Fruit fly (Drosophila melanogaster): ENCODE results near the gene CG18547.

Gene CG18547

DNA sequence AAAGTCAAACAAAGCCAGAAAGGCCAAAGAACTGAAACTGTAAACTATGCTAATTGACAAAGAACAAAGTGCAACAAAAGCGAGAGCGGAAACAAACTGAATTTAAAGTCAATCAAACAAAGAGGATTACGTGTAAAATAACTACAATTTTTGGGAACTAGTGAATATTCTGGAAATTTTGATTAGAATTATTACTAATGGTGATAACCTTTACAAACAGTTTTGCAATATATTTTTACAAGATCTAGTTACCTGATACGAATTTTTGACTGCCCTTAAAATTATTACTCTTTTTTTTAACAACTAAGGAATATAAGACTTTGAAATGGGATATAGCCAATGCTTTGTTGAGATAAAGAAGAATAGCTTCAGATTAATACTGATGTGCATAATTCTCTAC is 49.2 kb downstream of the CG18547 start, which contains the start of gene CG14731 (continued):
- no peak for TF ChIP-seq pnt (GFP tag; optimal IDR thresholded peaks at IDR 0.05)
